Worm (Caenorhabditis elegans) whole organism, mixed stage, embryonic: ENCODE data around the gene srh-258.

Experiments
- elt-1 ChIP-seq: sonication (generic microtip); optimal IDR thresholded peaks from 2 replicates; lab custom pipeline; 2017; ENCODE audit warnings: missing genetic modification characterization, mild to moderate bottlenecking, missing compliant biosample characterization, antibody characterized with exemption, moderate library complexity, borderline replicate concordance; ENCODE audit not compliant: insufficient read depth
- mab-5 ChIP-seq: fragments of 150-350 bp; optimal IDR thresholded peaks from 2 replicates; lab custom pipeline; 2014; ENCODE audit warnings: missing biosample characterization, missing genetic modification characterization
- nhr-237 ChIP-seq: fragments of 150-350 bp; optimal IDR thresholded peaks from 2 replicates; lab custom pipeline; 2014; ENCODE audit warnings: missing biosample characterization, missing genetic modification characterization
- nhr-28 ChIP-seq: fragments of 150-350 bp; optimal IDR thresholded peaks from 2 replicates; lab custom pipeline; 2014; ENCODE audit warnings: missing biosample characterization, missing genetic modification characterization
- nhr-76 ChIP-seq: sonication (generic microtip); optimal IDR thresholded peaks from 2 replicates; lab custom pipeline; 2017; ENCODE audit warnings: missing biosample characterization, missing genetic modification characterization
- unc-39 ChIP-seq: fragments of 150-350 bp; optimal IDR thresholded peaks from 2 replicates; lab custom pipeline; 2014; ENCODE audit warnings: missing biosample characterization, missing genetic modification characterization
- unc-62 ChIP-seq: fragments of 150-350 bp; optimal IDR thresholded peaks from 2 replicates; lab custom pipeline; 2014; ENCODE audit warnings: missing biosample characterization, missing genetic modification reagents, missing genetic modification characterization
- zip-8 ChIP-seq: fragments of 150-350 bp; optimal IDR thresholded peaks from 2 replicates; lab custom pipeline; 2014; ENCODE audit warnings: missing biosample characterization, missing genetic modification characterization

DNA sequence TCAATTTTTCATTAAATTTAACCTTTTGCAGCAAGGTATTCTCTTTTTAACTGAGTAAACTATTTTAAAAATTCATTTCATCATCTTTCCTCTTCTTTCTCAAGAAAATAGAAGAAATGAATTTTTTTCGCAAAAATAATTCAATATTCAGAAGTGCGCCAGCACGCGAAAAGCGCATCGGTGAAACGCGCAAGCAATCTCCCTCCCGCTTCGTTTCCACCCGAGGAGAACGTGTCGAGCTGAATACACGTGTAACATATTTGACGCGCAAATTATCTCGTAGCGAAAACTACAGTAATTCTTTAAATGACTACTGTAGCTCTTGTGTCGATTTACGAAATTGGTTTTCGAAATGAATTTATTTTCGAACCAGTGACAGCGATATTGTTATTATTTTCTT lies 12.9 kb upstream of the srh-258 start:
- no peak for TF ChIP-seq nhr-28 (tag; lab: Kevin White, UChicago)
- no peak for TF ChIP-seq mab-5 (tag; lab: Kevin White, UChicago)
- TF ChIP-seq unc-62: no peak
- no peak for TF ChIP-seq unc-39 (tag; lab: Kevin White, UChicago)
- TF ChIP-seq nhr-237: no peak
- no peak for TF ChIP-seq zip-8 (tag; lab: Kevin White, UChicago)
- TF ChIP-seq elt-1 (tag; lab: Kevin White, UChicago): no peak
- TF ChIP-seq nhr-76: no peak
